Worm (Caenorhabditis elegans) whole organism, L1 larva: ENCODE results near the gene D2024.5.

Source experiments
- C04F5.9 ChIP-seq: sonication (generic microtip); optimal IDR thresholded peaks from 2 replicates; lab custom pipeline; 2016; ENCODE audit warnings: missing genetic modification characterization, missing compliant biosample characterization
- C16A3.4 ChIP-seq: fragments of 150-350 bp; optimal IDR thresholded peaks from 2 replicates; lab custom pipeline; 2014; ENCODE audit warnings: missing biosample characterization, missing genetic modification characterization
- aha-1 ChIP-seq: fragments of 150-350 bp; optimal IDR thresholded peaks from 2 replicates; lab custom pipeline; 2014; ENCODE audit warnings: missing biosample characterization, missing genetic modification characterization
- alr-1 ChIP-seq: fragments of 200-800 bp; sonication (Bioruptor generic); optimal IDR thresholded peaks from 2 replicates; lab custom pipeline; 2018; ENCODE audit warnings: borderline replicate concordance, mild to moderate bottlenecking, missing genetic modification characterization, missing compliant biosample characterization
- aly-2 ChIP-seq: fragments of 150-350 bp; optimal IDR thresholded peaks from 2 replicates; lab custom pipeline; 2014; ENCODE audit warnings: missing biosample characterization, missing genetic modification characterization
- ama-1 ChIP-seq: fragments of 150-350 bp; optimal IDR thresholded peaks from 2 replicates; lab custom pipeline; 2014
- blmp-1 ChIP-seq: fragments of 150-350 bp; optimal IDR thresholded peaks from 2 replicates; lab custom pipeline; 2014; ENCODE audit warnings: missing biosample characterization, missing genetic modification characterization
- ceh-63 ChIP-seq: fragments of 200-800 bp; sonication (Bioruptor generic); optimal IDR thresholded peaks from 2 replicates; lab custom pipeline; 2018; ENCODE audit warnings: mild to moderate bottlenecking, missing genetic modification characterization, missing compliant biosample characterization
- ceh-90 ChIP-seq: sonication (generic microtip); optimal IDR thresholded peaks from 2 replicates; lab custom pipeline; 2016; ENCODE audit warnings: missing genetic modification characterization, missing compliant biosample characterization
- dpl-1 ChIP-seq, 3 experiments: fragments of 150-350 bp in 2 of 3; sonication (generic microtip) in 1 of 3; optimal IDR thresholded peaks; 2 replicates each; lab custom pipeline; 2014 to 2017; ENCODE audit warnings: missing biosample characterization in 3 of 3, missing genetic modification characterization in 3 of 3, missing genetic modification reagents in 3 of 3
- efl-1 ChIP-seq, 4 experiments: fragments of 150-350 bp; optimal IDR thresholded peaks in 3 of 4; peaks in 1 of 4; 1 replicate in 1 of 4; 2 replicates in 3 of 4; lab custom pipeline; 2014; ENCODE audit warnings: missing biosample characterization in 2 of 4, missing genetic modification characterization in 2 of 4, missing genetic modification reagents in 2 of 4
- efl-3 ChIP-seq: fragments of 200-800 bp; sonication (Bioruptor generic); optimal IDR thresholded peaks from 2 replicates; lab custom pipeline; 2018; ENCODE audit warnings: mild to moderate bottlenecking, missing genetic modification characterization, missing compliant biosample characterization
- elt-2 ChIP-seq: sonication (generic microtip); optimal IDR thresholded peaks from 2 replicates; lab custom pipeline; 2016; ENCODE audit warnings: missing genetic modification characterization, mild to moderate bottlenecking, inconsistent platforms, missing compliant biosample characterization, missing genetic modification reagents
- elt-3 ChIP-seq, 6 experiments: fragments of 150-350 bp in 1 of 6; sonication (generic microtip); optimal IDR thresholded peaks; 2 replicates each; lab custom pipeline; 2017 to 2018; ENCODE audit warnings: missing biosample characterization in 6 of 6, missing genetic modification characterization in 6 of 6, inconsistent platforms in 1 of 6
- fkh-10 ChIP-seq: sonication (generic microtip); optimal IDR thresholded peaks from 2 replicates; lab custom pipeline; 2017; ENCODE audit warnings: missing biosample characterization, missing genetic modification reagents, missing genetic modification characterization
- fos-1 ChIP-seq: fragments of 150-350 bp; optimal IDR thresholded peaks from 2 replicates; lab custom pipeline; 2014; ENCODE audit warnings: missing biosample characterization, missing genetic modification characterization
- irx-1 ChIP-seq: sonication (generic microtip); optimal IDR thresholded peaks from 2 replicates; lab custom pipeline; 2016; ENCODE audit warnings: missing genetic modification characterization, missing compliant biosample characterization
- jun-1 ChIP-seq: fragments of 150-350 bp; optimal IDR thresholded peaks from 2 replicates; lab custom pipeline; 2014; ENCODE audit warnings: missing biosample characterization, missing genetic modification reagents, missing genetic modification characterization
- lin-13 ChIP-seq: fragments of 150-350 bp; optimal IDR thresholded peaks from 2 replicates; lab custom pipeline; 2014; ENCODE audit warnings: missing biosample characterization, missing genetic modification reagents, missing genetic modification characterization
- lin-14 ChIP-seq: fragments of 200-800 bp; sonication (Bioruptor generic); optimal IDR thresholded peaks from 2 replicates; lab custom pipeline; 2018; ENCODE audit warnings: mild to moderate bottlenecking, missing genetic modification characterization, moderate library complexity, missing compliant biosample characterization
- lin-35 ChIP-seq, 2 experiments: fragments of 150-350 bp; optimal IDR thresholded peaks; 2 replicates each; lab custom pipeline; 2014; ENCODE audit warnings: missing biosample characterization in 2 of 2, missing genetic modification characterization in 2 of 2, missing genetic modification reagents in 2 of 2
- lsy-2 ChIP-seq, 2 experiments: fragments of 150-350 bp; optimal IDR thresholded peaks; 2 replicates each; lab custom pipeline; 2014; ENCODE audit warnings: missing biosample characterization in 2 of 2, missing genetic modification characterization in 2 of 2
- mef-2 ChIP-seq: fragments of 150-350 bp; optimal IDR thresholded peaks from 2 replicates; lab custom pipeline; 2014; ENCODE audit warnings: missing biosample characterization, missing genetic modification characterization
- nhr-19 ChIP-seq: fragments of 200-800 bp; sonication (Bioruptor generic); conservative IDR thresholded peaks from 2 replicates; pipeline ENCODE4 v1.3.6; 2022; ENCODE audit warnings: missing genetic modification characterization, missing compliant biosample characterization
- nhr-20 ChIP-seq: sonication (generic microtip); optimal IDR thresholded peaks from 2 replicates; lab custom pipeline; 2016; ENCODE audit warnings: mild to moderate bottlenecking, missing genetic modification characterization, missing compliant biosample characterization
- nhr-28 ChIP-seq: fragments of 150-350 bp; optimal IDR thresholded peaks from 2 replicates; lab custom pipeline; 2014; ENCODE audit warnings: missing biosample characterization, missing genetic modification characterization
- nhr-71 ChIP-seq: sonication (generic microtip); optimal IDR thresholded peaks from 2 replicates; lab custom pipeline; 2016; ENCODE audit warnings: mild to moderate bottlenecking, missing genetic modification characterization, moderate library complexity, missing compliant biosample characterization
- nhr-77 ChIP-seq: fragments of 150-350 bp; optimal IDR thresholded peaks from 2 replicates; lab custom pipeline; 2014; ENCODE audit warnings: missing biosample characterization, missing genetic modification characterization
- nhr-85 ChIP-seq: sonication (generic microtip); peaks from one replicate; lab custom pipeline; 2016; ENCODE audit warnings: missing genetic modification characterization, inconsistent platforms, missing compliant biosample characterization
- nhr-90 ChIP-seq: sonication (generic microtip); optimal IDR thresholded peaks from 2 replicates; lab custom pipeline; 2016; ENCODE audit warnings: mild to moderate bottlenecking, missing genetic modification characterization, missing compliant biosample characterization; ENCODE audit not compliant: poor library complexity
- pax-3 ChIP-seq: fragments of 200-800 bp; sonication (Bioruptor generic); optimal IDR thresholded peaks from 2 replicates; lab custom pipeline; 2018; ENCODE audit warnings: mild to moderate bottlenecking, missing genetic modification characterization, moderate library complexity, missing compliant biosample characterization
- snpc-4 ChIP-seq: fragments of 150-350 bp; optimal IDR thresholded peaks from 2 replicates; lab custom pipeline; 2014; ENCODE audit warnings: missing biosample characterization, missing genetic modification characterization
- snu-23 ChIP-seq: sonication (generic microtip); optimal IDR thresholded peaks from 2 replicates; lab custom pipeline; 2016; ENCODE audit warnings: missing genetic modification characterization, missing compliant biosample characterization
- sox-4 ChIP-seq: sonication (generic microtip); optimal IDR thresholded peaks from 2 replicates; lab custom pipeline; 2016; ENCODE audit warnings: missing genetic modification characterization, missing compliant biosample characterization
- swsn-7 ChIP-seq: sonication (generic microtip); optimal IDR thresholded peaks from 2 replicates; lab custom pipeline; 2016; ENCODE audit warnings: missing genetic modification characterization, missing compliant biosample characterization
- tbx-2 ChIP-seq: sonication (generic microtip); optimal IDR thresholded peaks from 2 replicates; lab custom pipeline; 2016; ENCODE audit warnings: missing genetic modification characterization, missing compliant biosample characterization
- tlp-1 ChIP-seq: fragments of 150-350 bp; optimal IDR thresholded peaks from 2 replicates; lab custom pipeline; 2014; ENCODE audit warnings: missing biosample characterization, missing genetic modification characterization
- unc-130 ChIP-seq: fragments of 150-350 bp; optimal IDR thresholded peaks from 2 replicates; lab custom pipeline; 2017; ENCODE audit warnings: missing biosample characterization, missing genetic modification characterization, inconsistent platforms
- unc-62 ChIP-seq: fragments of 150-350 bp; optimal IDR thresholded peaks from 2 replicates; lab custom pipeline; 2014; ENCODE audit warnings: missing biosample characterization, missing genetic modification reagents, missing genetic modification characterization
- unc-98 ChIP-seq: fragments of 200-800 bp; sonication (Bioruptor generic); IDR thresholded peaks from 2 replicates; pipeline ENCODE4 v1.3.6; 2022; ENCODE audit warnings: missing genetic modification characterization, missing compliant biosample characterization
- zag-1 ChIP-seq: fragments of 150-350 bp; optimal IDR thresholded peaks from 2 replicates; lab custom pipeline; 2014; ENCODE audit warnings: missing biosample characterization, missing genetic modification characterization
- ztf-11 ChIP-seq, 2 experiments: sonication (generic microtip); optimal IDR thresholded peaks; 2 replicates each; lab custom pipeline; 2016 to 2017; ENCODE audit warnings: missing genetic modification characterization in 2 of 2, missing biosample characterization in 1 of 2, missing compliant biosample characterization in 1 of 2
- ztf-4 ChIP-seq: fragments of 150-350 bp; optimal IDR thresholded peaks from 2 replicates; lab custom pipeline; 2014; ENCODE audit warnings: missing biosample characterization, missing genetic modification characterization

D2024.5 gene

DNA sequence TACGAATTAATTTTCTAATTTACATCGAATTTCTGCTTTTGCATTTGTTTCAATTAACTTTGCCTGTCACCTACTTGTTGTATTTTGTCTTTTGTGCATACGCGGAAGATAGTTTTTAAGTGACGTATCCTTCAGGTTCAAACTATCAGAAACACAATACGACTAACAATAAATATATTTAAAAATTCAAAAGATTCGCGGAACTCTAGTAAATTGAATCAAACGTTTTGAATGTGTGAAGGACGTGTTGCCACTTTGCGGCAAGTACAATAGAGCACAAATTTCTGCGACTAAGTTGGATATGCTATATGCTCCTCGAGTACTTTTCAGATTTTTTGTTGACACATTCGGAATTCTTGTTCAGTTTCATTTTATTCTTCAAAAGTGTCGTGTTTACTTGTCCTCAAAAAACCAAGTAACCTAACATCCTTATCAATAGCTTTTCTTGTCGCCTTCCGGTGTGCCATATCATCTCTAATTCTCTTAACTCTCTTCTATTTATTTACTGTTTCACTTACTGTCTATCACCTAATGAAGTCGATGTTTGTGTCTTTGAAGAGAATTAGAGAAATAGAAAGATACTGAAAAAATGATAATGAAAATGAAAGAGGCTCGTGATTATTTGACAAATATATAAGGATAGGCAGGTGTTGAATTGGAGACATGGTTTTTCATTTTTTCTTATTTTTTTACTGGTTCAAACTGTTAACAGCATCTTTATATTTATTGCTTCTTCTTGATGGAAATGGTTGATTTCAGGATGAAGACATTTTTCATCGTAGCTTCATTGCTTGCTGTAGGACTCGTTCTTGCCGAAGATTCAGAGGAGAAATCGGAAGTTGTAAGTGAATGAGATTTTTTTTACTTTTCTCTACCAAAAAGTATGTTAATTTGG, 39.3 kb downstream of the D2024.5 start, which contains the start of gene srlf-7:
Gene srlf-7 (plus strand): TSS at position 760 of the 895 bp plus-strand sequence.
- peak in 1 of 2 experiments; percentile 80 for TF ChIP-seq lin-35 (GFP tag; optimal IDR thresholded peaks at IDR 0.05; lab: Kevin White, UChicago)
- peak in 1 of 2 experiments; percentile 31 for TF ChIP-seq lsy-2 (tag; optimal IDR thresholded peaks at IDR 0.05; lab: Kevin White, UChicago)
- peak; percentile 77 for TF ChIP-seq nhr-90
- TF ChIP-seq unc-130: no peak
- peak; percentile 54 for TF ChIP-seq fkh-10 (GFP tag; lab: Kevin White, UChicago)
- peak; percentile 37 for TF ChIP-seq C16A3.4 (tag; lab: Kevin White, UChicago)
- TF ChIP-seq ceh-63 (GFP tag; lab: Kevin White, UChicago): no peak
- no peak for TF ChIP-seq ztf-11 (tag; optimal IDR thresholded peaks at IDR 0.05; lab: Kevin White, UChicago)
- no peak for TF ChIP-seq C04F5.9 (tag; lab: Kevin White, UChicago)
- TF ChIP-seq aha-1 (tag; lab: Kevin White, UChicago): no peak
- peak; percentile 86 for TF ChIP-seq nhr-85 (tag; lab: Kevin White, UChicago)
- no peak for TF ChIP-seq ztf-4 (tag; lab: Kevin White, UChicago)
- TF ChIP-seq fos-1 (tag; lab: Kevin White, UChicago): peak; percentile 6
- TF ChIP-seq ama-1 (lab: Kevin White, UChicago): no peak
- peak; percentile 40 for TF ChIP-seq nhr-19 (GFP tag; lab: Robert Waterston, UW)
- TF ChIP-seq snu-23 (GFP tag; lab: Kevin White, UChicago): peak; percentile 52
- peak; percentile 66 for TF ChIP-seq jun-1 (tag; lab: Kevin White, UChicago)
- TF ChIP-seq unc-62 (GFP tag; lab: Kevin White, UChicago): no peak
- TF ChIP-seq lin-13 (GFP tag; lab: Kevin White, UChicago): peak; percentile 9
- TF ChIP-seq alr-1 (tag; lab: Kevin White, UChicago): no peak
- TF ChIP-seq tbx-2 (tag; lab: Kevin White, UChicago): peak; percentile 58
- peak; percentile 78 for TF ChIP-seq nhr-71 (tag; lab: Kevin White, UChicago)
- no peak for TF ChIP-seq irx-1 (tag; lab: Kevin White, UChicago)
- TF ChIP-seq lin-14: peak; percentile 81
- TF ChIP-seq ceh-90 (tag; lab: Kevin White, UChicago): no peak
- TF ChIP-seq elt-2 (tag; lab: Kevin White, UChicago): peak; percentile 99
- TF ChIP-seq blmp-1 (tag; lab: Kevin White, UChicago): peak; percentile 67
- peak in 5 of 6 experiments; percentile 55 to 98 (median 90) for TF ChIP-seq elt-3 (tag; optimal IDR thresholded peaks at IDR 0.05; lab: Kevin White, UChicago)
- TF ChIP-seq snpc-4: no peak
- TF ChIP-seq nhr-77 (tag; lab: Kevin White, UChicago): peak; percentile 58
- peak in 1 of 2 experiments; percentile 25 for TF ChIP-seq efl-1 (optimal IDR thresholded peaks at IDR 0.05; lab: Kevin White, UChicago)
- TF ChIP-seq efl-1 (GFP tag; optimal IDR thresholded peaks at IDR 0.05 in 1 of 2; lab: Kevin White, UChicago): no peak
- peak in 1 of 3 experiments; percentile 36 for TF ChIP-seq dpl-1 (GFP tag; optimal IDR thresholded peaks at IDR 0.05; lab: Kevin White, UChicago)
- TF ChIP-seq nhr-20: peak; percentile 84
- peak; percentile 2 for TF ChIP-seq swsn-7
- TF ChIP-seq unc-98: no peak
- TF ChIP-seq, all 84 proteins: peak for 22

ce11 chrIV:7188030-7188429, 40.1 kb downstream of the D2024.5 start, which contains the start of gene C42D4.13:
TSS of gene C42D4.13 (minus strand) at chrIV:7188130.
- TF ChIP-seq sox-4 (tag; lab: Kevin White, UChicago) (no peak), pax-3 (tag; lab: Kevin White, UChicago) (no peak), efl-3 (no peak), snpc-4 (no peak), aly-2 (tag; lab: Kevin White, UChicago) (no peak), nhr-28 (tag; lab: Kevin White, UChicago) (no peak), zag-1 (tag; lab: Kevin White, UChicago) (no peak), elt-3 (tag; optimal IDR thresholded peaks at IDR 0.05; lab: Kevin White, UChicago) (no peak), mef-2 (tag; lab: Kevin White, UChicago) (no peak), tlp-1 (tag; lab: Kevin White, UChicago) (no peak)
